Fruit fly (Drosophila melanogaster): Measurements from ENCODE around the gene Gyc76C.

The Gyc76C gene

dm6 chr3L:19707570-19708146, 85.7 kb downstream of the Gyc76C start, which contains the start of gene serp (continued):
- TF ChIP-seq HmgZ (tag; optimal IDR thresholded peaks at IDR 0.05) (no peak), Jarid2 (GFP tag; optimal IDR thresholded peaks at IDR 0.05) (peak; percentile 37), Dip2 (GFP tag; IDR thresholded peaks at IDR 0.05) (no peak), vvl (GFP tag; IDR thresholded peaks at IDR 0.05) (0 out of 2 replicates have a peak, but pooled peaks have one; percentile 32), NfI (GFP tag; optimal IDR thresholded peaks at IDR 0.05) (no peak), Dek (tag; optimal IDR thresholded peaks at IDR 0.05) (no peak), Nf-YC (tag; optimal IDR thresholded peaks at IDR 0.05) (peak; percentile 3), Adf1 (GFP tag; IDR thresholded peaks at IDR 0.05) (peak; percentile 27; the same call in 1 of the 2 replicates), tgo (GFP tag; IDR thresholded peaks at IDR 0.05) (0 out of 3 replicates have a peak, but pooled peaks have one; percentile 17), CG13894 (tag; optimal IDR thresholded peaks at IDR 0.05) (peak; percentile 26), CG3995 (GFP tag; optimal IDR thresholded peaks at IDR 0.05) (peak; percentile 33), MESR4 (GFP tag; optimal IDR thresholded peaks at IDR 0.05) (no peak), sd (tag; optimal IDR thresholded peaks at IDR 0.05) (peak; percentile 11), Dp (GFP tag; optimal IDR thresholded peaks at IDR 0.05) (no peak), grn (GFP tag; optimal IDR thresholded peaks at IDR 0.05) (peak; percentile 66), Nf-YB (GFP tag; optimal IDR thresholded peaks at IDR 0.05) (peak; percentile 28), lov (optimal IDR thresholded peaks at IDR 0.05) (no peak), lov (GFP tag; IDR thresholded peaks at IDR 0.05) (0 out of 3 replicates have a peak, but pooled peaks have one; percentile 10), CrebB (tag; optimal IDR thresholded peaks at IDR 0.05) (no peak), CG11723 (GFP tag; optimal IDR thresholded peaks at IDR 0.05) (no peak), sens (GFP tag) (peak; percentile 13), CG2202 (tag; optimal IDR thresholded peaks at IDR 0.05) (no peak), lilli (GFP tag; optimal IDR thresholded peaks at IDR 0.05) (no peak), ci (GFP tag; IDR thresholded peaks at IDR 0.05) (0 out of 3 replicates have a peak, but pooled peaks have one; percentile 29), chinmo (GFP tag; IDR thresholded peaks at IDR 0.05; ENCODE audit: partially characterized antibody) (peak; percentile 78; the same call in 1 of the 4 replicates), abd-A (tag; optimal IDR thresholded peaks at IDR 0.05) (peak; percentile 1), so (GFP tag; IDR thresholded peaks at IDR 0.05) (no peak), gsb-n (tag; optimal IDR thresholded peaks at IDR 0.05) (no peak), Drgx (GFP tag; IDR thresholded peaks at IDR 0.05) (0 out of 2 replicates have a peak, but pooled peaks have one; percentile 21), crol (GFP tag; IDR thresholded peaks at IDR 0.05) (no peak), CG32532 (GFP tag; IDR thresholded peaks at IDR 0.05) (peak; percentile 8; the same call in 1 of the 2 replicates)

dm6 chr3L:19704869-19705268, 88.5 kb downstream of the Gyc76C start:
- TF ChIP-seq CG15269 (tag; optimal IDR thresholded peaks at IDR 0.05) (peak; percentile 38), jumu (GFP tag; optimal IDR thresholded peaks at IDR 0.05) (no peak), sr (GFP tag; IDR thresholded peaks at IDR 0.05) (0 out of 3 replicates have a peak, but pooled peaks have one; percentile 38), chinmo (GFP tag; IDR thresholded peaks at IDR 0.05; ENCODE audit: partially characterized antibody) (0 out of 4 replicates have a peak, but pooled peaks have one; percentile 14), sd (tag; optimal IDR thresholded peaks at IDR 0.05) (peak; percentile 50), B-H2 (GFP tag; optimal IDR thresholded peaks at IDR 0.05) (no peak), Ets65A (GFP tag) (peak; percentile 65)

- TF ChIP-seq CG9932 (GFP tag; IDR thresholded peaks at IDR 0.05): peak; percentile 49
- no peak for TF ChIP-seq MTF-1 (GFP tag; optimal IDR thresholded peaks at IDR 0.05; ENCODE audit: borderline replicate concordance)
These were observed 90.0 kb downstream of the Gyc76C start for dm6 chr3L:19703323-19703722.
